Worm (Caenorhabditis elegans) whole organism, L4 larva: Measurements from ENCODE around the gene hsp-110.

Experiments used
- F37D6.2 ChIP-seq: sonication (generic microtip); optimal IDR thresholded peaks from 2 replicates; lab custom pipeline; 2016; ENCODE audit warnings: mild to moderate bottlenecking, missing genetic modification characterization, missing compliant biosample characterization
- F44E2.7 ChIP-seq: fragments of 200-800 bp; sonication (Bioruptor generic); IDR thresholded peaks from 2 replicates; pipeline ENCODE4 v2.1.2; 2022; ENCODE audit warnings: missing genetic modification characterization, missing compliant biosample characterization
- T26A8.4 ChIP-seq: fragments of 200-800 bp; sonication (Bioruptor generic); IDR thresholded peaks from 2 replicates; pipeline ENCODE4 v1.3.6; 2022; ENCODE audit warnings: missing genetic modification characterization, missing compliant biosample characterization
- ZK546.5 ChIP-seq, 2 experiments: sonication (generic microtip); optimal IDR thresholded peaks; 2 replicates each; lab custom pipeline; 2017; ENCODE audit warnings: missing biosample characterization in 2 of 2, missing genetic modification characterization in 2 of 2
- aha-1 ChIP-seq: fragments of 150-350 bp; peaks from one replicate; lab custom pipeline; 2014; ENCODE audit warnings: missing biosample characterization, missing genetic modification characterization
- arid-1 ChIP-seq: fragments of 200-800 bp; sonication (Bioruptor generic); conservative IDR thresholded peaks from 2 replicates; pipeline ENCODE4 v1.3.6; 2022; ENCODE audit warnings: missing genetic modification reagents, missing genetic modification characterization, missing compliant biosample characterization
- ceh-28 ChIP-seq: fragments of 150-350 bp; optimal IDR thresholded peaks from 2 replicates; lab custom pipeline; 2014; ENCODE audit warnings: missing biosample characterization, missing genetic modification reagents, missing genetic modification characterization
- cey-2 ChIP-seq: sonication (generic microtip); optimal IDR thresholded peaks from 3 replicates; lab custom pipeline; 2017; ENCODE audit warnings: missing genetic modification characterization, mild to moderate bottlenecking, missing compliant biosample characterization, antibody characterized with exemption, borderline replicate concordance; ENCODE audit not compliant: insufficient read depth
- daf-16 ChIP-seq, 3 experiments: sonication (generic microtip); optimal IDR thresholded peaks; 2 replicates each; lab custom pipeline; 2016 to 2017; ENCODE audit warnings: missing genetic modification characterization in 3 of 3, missing genetic modification reagents in 3 of 3, mild to moderate bottlenecking in 2 of 3, missing compliant biosample characterization in 2 of 3, missing biosample characterization in 1 of 3, moderate library complexity in 1 of 3
- daf-8 ChIP-seq: fragments of 200-800 bp; sonication (Bioruptor generic); IDR thresholded peaks from 2 replicates; pipeline ENCODE4 v1.3.6; 2022; ENCODE audit warnings: missing genetic modification characterization, missing compliant biosample characterization
- dmd-6 ChIP-seq: fragments of 200-800 bp; sonication (Bioruptor generic); IDR thresholded peaks from 2 replicates; pipeline ENCODE4 v1.3.6; 2022; ENCODE audit warnings: missing genetic modification reagents, missing genetic modification characterization, missing compliant biosample characterization
- dmd-8 ChIP-seq: fragments of 200-800 bp; sonication (Bioruptor generic); IDR thresholded peaks from 2 replicates; pipeline ENCODE4 v1.3.6; 2022; ENCODE audit warnings: missing genetic modification characterization, missing compliant biosample characterization
- duxl-1 ChIP-seq: sonication (generic microtip); optimal IDR thresholded peaks from 2 replicates; lab custom pipeline; 2016; ENCODE audit warnings: mild to moderate bottlenecking, missing genetic modification characterization, moderate library complexity, missing compliant biosample characterization; ENCODE audit not compliant: poor library complexity
- dve-1 ChIP-seq: sonication (generic microtip); optimal IDR thresholded peaks from 2 replicates; lab custom pipeline; 2017; ENCODE audit warnings: antibody characterized with exemption, mild to moderate bottlenecking, missing genetic modification characterization, missing compliant biosample characterization; ENCODE audit not compliant: insufficient read depth
- fos-1 ChIP-seq: fragments of 150-350 bp; optimal IDR thresholded peaks from 2 replicates; lab custom pipeline; 2014; ENCODE audit warnings: missing biosample characterization, missing genetic modification characterization
- gei-8 ChIP-seq: fragments of 200-800 bp; sonication (Bioruptor generic); optimal IDR thresholded peaks from 2 replicates; lab custom pipeline; 2018; ENCODE audit warnings: mild to moderate bottlenecking, missing genetic modification characterization, missing compliant biosample characterization
- hif-1 ChIP-seq, 2 experiments: sonication (generic microtip); optimal IDR thresholded peaks; 2 replicates each; lab custom pipeline; 2016 to 2017; ENCODE audit warnings: missing compliant biosample characterization in 2 of 2, missing genetic modification characterization in 2 of 2, missing genetic modification reagents in 2 of 2, missing genotype in 2 of 2, mild to moderate bottlenecking in 1 of 2
- lim-7 ChIP-seq: fragments of 200-800 bp; sonication (Bioruptor generic); IDR thresholded peaks from 2 replicates; pipeline ENCODE4 v1.3.6; 2022; ENCODE audit warnings: missing genetic modification characterization, missing compliant biosample characterization
- lin-1 ChIP-seq: fragments of 200-800 bp; sonication (Bioruptor generic); IDR thresholded peaks from 2 replicates; pipeline ENCODE4 v1.3.6; 2022; ENCODE audit warnings: missing genetic modification reagents, missing genetic modification characterization, missing compliant biosample characterization
- lin-15B ChIP-seq: fragments of 150-350 bp; sonication (generic microtip); optimal IDR thresholded peaks from 3 replicates; lab custom pipeline; 2014; ENCODE audit warnings: missing biosample characterization, missing genetic modification characterization
- lin-29 ChIP-seq: fragments of 200-800 bp; sonication (Bioruptor generic); IDR thresholded peaks from 2 replicates; pipeline ENCODE4 v1.3.6; 2022; ENCODE audit warnings: missing genetic modification reagents, missing genetic modification characterization, missing compliant biosample characterization
- lin-38 ChIP-seq: fragments of 200-800 bp; sonication (Bioruptor generic); IDR thresholded peaks from 2 replicates; pipeline ENCODE4 v1.3.6; 2022; ENCODE audit warnings: missing genetic modification reagents, missing genetic modification characterization, missing compliant biosample characterization
- lsy-2 ChIP-seq, 2 experiments: fragments of 150-350 bp in 1 of 2; sonication (generic microtip) in 1 of 2; optimal IDR thresholded peaks; 2 replicates each; lab custom pipeline; 2014 to 2017; ENCODE audit warnings: missing biosample characterization in 2 of 2, missing genetic modification characterization in 2 of 2
- madf-5 ChIP-seq, 2 experiments: fragments of 200-800 bp; sonication (Bioruptor generic); IDR thresholded peaks; 2 replicates each; pipeline ENCODE4 v1.3.6; 2022; ENCODE audit warnings: missing compliant biosample characterization in 2 of 2, missing genetic modification characterization in 2 of 2
- mdl-1 ChIP-seq, 2 experiments: fragments of 150-350 bp in 1 of 2; sonication (generic microtip) in 1 of 2; optimal IDR thresholded peaks; 2 replicates each; lab custom pipeline; 2014 to 2017; ENCODE audit warnings: missing biosample characterization in 2 of 2, missing genetic modification characterization in 2 of 2
- mdt-29 ChIP-seq: fragments of 200-800 bp; sonication (Bioruptor generic); IDR thresholded peaks from 2 replicates; pipeline ENCODE4 v1.3.6; 2022; ENCODE audit warnings: missing genetic modification reagents, missing genetic modification characterization, missing compliant biosample characterization
- nhr-102 ChIP-seq: sonication (generic microtip); optimal IDR thresholded peaks from 2 replicates; lab custom pipeline; 2016; ENCODE audit warnings: mild to moderate bottlenecking, missing genetic modification characterization, moderate library complexity, missing compliant biosample characterization
- pha-4 ChIP-seq, 2 experiments: fragments of 150-350 bp in 1 of 2; fragments of 200-800 bp in 1 of 2; sonication (Bioruptor generic) in 1 of 2; IDR thresholded peaks in 1 of 2; optimal IDR thresholded peaks in 1 of 2; 2 replicates each; pipeline versions ENCODE4 v1.3.6 to Lab custom; 2014 to 2022; ENCODE audit warnings: missing genetic modification characterization in 2 of 2, missing genetic modification reagents in 2 of 2, missing biosample characterization in 1 of 2, missing compliant biosample characterization in 1 of 2
- php-3 ChIP-seq: fragments of 200-800 bp; sonication (Bioruptor generic); IDR thresholded peaks from 2 replicates; pipeline ENCODE4 v1.3.6; 2022; ENCODE audit warnings: missing genetic modification reagents, missing genetic modification characterization, missing compliant biosample characterization
- saeg-2 ChIP-seq: fragments of 200-800 bp; sonication (Bioruptor generic); IDR thresholded peaks from 2 replicates; pipeline ENCODE4 v1.3.6; 2022; ENCODE audit warnings: missing genetic modification reagents, missing genetic modification characterization, missing compliant biosample characterization
- skn-1 ChIP-seq: fragments of 150-350 bp; optimal IDR thresholded peaks from 2 replicates; lab custom pipeline; 2014; ENCODE audit warnings: missing biosample characterization, missing genetic modification characterization
- snpc-1.2 ChIP-seq: fragments of 200-800 bp; sonication (Bioruptor generic); IDR thresholded peaks from 2 replicates; pipeline ENCODE4 v1.3.6; 2022; ENCODE audit warnings: missing genetic modification reagents, missing genetic modification characterization, missing compliant biosample characterization
- snpc-4 ChIP-seq: fragments of 150-350 bp; optimal IDR thresholded peaks from 2 replicates; lab custom pipeline; 2014; ENCODE audit warnings: missing biosample characterization, missing genetic modification characterization
- tag-97 ChIP-seq: fragments of 200-800 bp; sonication (Bioruptor generic); IDR thresholded peaks from 2 replicates; pipeline ENCODE4 v1.3.6; 2022; ENCODE audit warnings: missing genetic modification characterization, missing compliant biosample characterization
- tra-1 ChIP-seq: fragments of 200-800 bp; sonication (Bioruptor generic); IDR thresholded peaks from 2 replicates; pipeline ENCODE4 v1.3.6; 2022; ENCODE audit warnings: missing genetic modification reagents, missing genetic modification characterization, missing compliant biosample characterization
- unc-39 ChIP-seq: sonication (generic microtip); optimal IDR thresholded peaks from 2 replicates; lab custom pipeline; 2017; ENCODE audit warnings: missing biosample characterization, missing genetic modification characterization
- zip-11 ChIP-seq: fragments of 200-800 bp; sonication (Bioruptor generic); IDR thresholded peaks from 2 replicates; pipeline ENCODE4 v1.3.6; 2022; ENCODE audit warnings: missing genetic modification characterization, missing compliant biosample characterization
- ztf-11 ChIP-seq: fragments of 150-350 bp; optimal IDR thresholded peaks from 2 replicates; lab custom pipeline; 2014; ENCODE audit warnings: missing biosample characterization, missing genetic modification characterization

hsp-110 gene

DNA sequence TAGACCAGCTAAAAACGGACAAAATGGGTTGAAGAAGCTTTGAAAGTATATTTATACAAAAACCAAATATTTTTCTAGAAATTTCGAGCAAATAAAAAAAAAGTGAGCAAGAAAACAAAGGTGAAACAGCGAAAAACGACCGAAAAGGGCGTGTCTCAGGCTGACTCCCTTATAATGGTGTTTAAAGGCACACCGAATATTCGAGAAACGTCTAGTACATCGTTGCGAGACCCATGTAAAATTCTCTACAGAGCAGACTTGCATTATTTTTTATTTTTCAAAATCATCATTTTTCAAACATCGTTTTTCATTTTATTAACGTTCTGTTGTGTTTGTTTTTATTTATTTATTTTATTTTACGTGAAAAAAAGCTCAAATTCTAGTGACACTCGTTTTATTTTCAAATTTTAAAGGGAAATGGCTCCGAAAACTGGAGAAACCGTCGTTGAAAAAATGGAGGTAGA lies 263 bp upstream of the hsp-110 start, which contains the start of gene rpn-3 (continued):
- peak; percentile 88 for TF ChIP-seq F37D6.2 (tag; lab: Kevin White, UChicago)
- TF ChIP-seq tra-1 = peak; percentile 91
- TF ChIP-seq gei-8 (GFP tag; lab: Kevin White, UChicago) = no peak
- peak; percentile 73 for TF ChIP-seq lin-15B
- peak; percentile 73 to 96 for TF ChIP-seq daf-16 (GFP tag; optimal IDR thresholded peaks at IDR 0.05; lab: Kevin White, UChicago)
- peak; percentile 84 for TF ChIP-seq daf-16 (tag; optimal IDR thresholded peaks at IDR 0.05; lab: Kevin White, UChicago)
- peak; percentile 91 for TF ChIP-seq nhr-102 (tag; lab: Kevin White, UChicago)
- no peak for TF ChIP-seq skn-1 (tag; lab: Kevin White, UChicago)
- TF ChIP-seq ceh-28 (tag; lab: Kevin White, UChicago) = no peak
- peak; percentile 99 for TF ChIP-seq mdt-29 (GFP tag; lab: Robert Waterston, UW)
- no peak for TF ChIP-seq fos-1 (tag; lab: Kevin White, UChicago)
- peak; percentile 89; the same call in 1 of the 2 replicates for TF ChIP-seq arid-1 (GFP tag; lab: Robert Waterston, UW)
- no peak for TF ChIP-seq madf-5 (GFP tag; IDR thresholded peaks at IDR 0.05; lab: Robert Waterston, UW)
- TF ChIP-seq mdl-1 (tag; optimal IDR thresholded peaks at IDR 0.05; lab: Kevin White, UChicago) = peak in 1 of 2 experiments; percentile 48
- 0 out of 2 replicates have a peak, but pooled peaks have one; percentile 18 for TF ChIP-seq F44E2.7
- TF ChIP-seq cey-2 = no peak
- peak; percentile 91 to 98 for TF ChIP-seq lsy-2 (tag; optimal IDR thresholded peaks at IDR 0.05; lab: Kevin White, UChicago)
- peak; percentile 82 for TF ChIP-seq saeg-2 (GFP tag; lab: Robert Waterston, UW)
- peak; percentile 96 for TF ChIP-seq aha-1 (tag; lab: Kevin White, UChicago)
- no peak for TF ChIP-seq zip-11
- TF ChIP-seq lin-38 (GFP tag; lab: Robert Waterston, UW) = peak; percentile 99
- peak; percentile 96 for TF ChIP-seq T26A8.4 (GFP tag; lab: Robert Waterston, UW)
- TF ChIP-seq duxl-1 (tag; lab: Kevin White, UChicago) = peak; percentile 76
- TF ChIP-seq snpc-4 (tag; lab: Kevin White, UChicago) = no peak
- TF ChIP-seq ztf-11 (tag; lab: Kevin White, UChicago) = no peak
- TF ChIP-seq lin-29 (GFP tag; lab: Robert Waterston, UW) = peak; percentile 74
- TF ChIP-seq php-3 (GFP tag; lab: Robert Waterston, UW) = peak; percentile 58
- TF ChIP-seq dve-1 (tag; lab: Kevin White, UChicago) = peak; percentile 98

DNA sequence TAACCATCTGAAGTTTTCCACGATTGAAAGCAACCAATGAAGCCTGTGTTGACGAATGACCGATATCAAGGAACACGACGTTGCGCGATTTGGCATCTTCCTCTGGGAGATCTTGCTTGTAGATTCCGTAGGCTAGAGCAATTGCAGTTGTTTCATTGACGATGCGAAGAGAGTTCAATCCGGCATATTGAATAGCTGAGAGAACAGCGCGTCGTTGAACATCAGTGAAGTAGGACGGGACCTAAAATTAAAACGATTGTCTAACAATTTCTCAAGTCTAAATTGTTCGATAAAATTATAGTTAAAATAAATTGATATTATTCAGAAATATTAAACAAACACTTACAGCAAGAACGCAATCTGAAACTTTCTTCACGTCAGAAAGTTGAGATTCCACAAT lies 648 bp downstream of the hsp-110 start:
- TF ChIP-seq unc-39 (tag; lab: Kevin White, UChicago) = no peak
- TF ChIP-seq snpc-1.2 (GFP tag; lab: Robert Waterston, UW) = 0 out of 2 replicates have a peak, but pooled peaks have one; percentile 21
- TF ChIP-seq hif-1 (tag; optimal IDR thresholded peaks at IDR 0.05; lab: Kevin White, UChicago) = no peak
- peak; percentile 63 for TF ChIP-seq lim-7 (GFP tag; lab: Robert Waterston, UW)
- TF ChIP-seq daf-8 (GFP tag; lab: Robert Waterston, UW) = no peak
- TF ChIP-seq fos-1 (tag; lab: Kevin White, UChicago) = no peak
- TF ChIP-seq dmd-8 (GFP tag; lab: Robert Waterston, UW) = no peak
- peak; percentile 6; the same call in 1 of the 2 replicates for TF ChIP-seq dmd-6
- TF ChIP-seq lin-1 = 0 out of 2 replicates have a peak, but pooled peaks have one; percentile 29
- TF ChIP-seq ZK546.5 (tag; optimal IDR thresholded peaks at IDR 0.05; lab: Kevin White, UChicago) = no peak
- TF ChIP-seq pha-4 (GFP tag; IDR thresholded peaks at IDR 0.05; lab: Robert Waterston, UW) = peak; percentile 34; the same call in 1 of the 2 replicates
- no peak for TF ChIP-seq pha-4 (tag; optimal IDR thresholded peaks at IDR 0.05; lab: Kevin White, UChicago)
- TF ChIP-seq tag-97 (GFP tag; lab: Robert Waterston, UW) = no peak
